Worm (Caenorhabditis elegans): ENCODE results near the gene pqn-48.

The pqn-48 gene

DNA sequence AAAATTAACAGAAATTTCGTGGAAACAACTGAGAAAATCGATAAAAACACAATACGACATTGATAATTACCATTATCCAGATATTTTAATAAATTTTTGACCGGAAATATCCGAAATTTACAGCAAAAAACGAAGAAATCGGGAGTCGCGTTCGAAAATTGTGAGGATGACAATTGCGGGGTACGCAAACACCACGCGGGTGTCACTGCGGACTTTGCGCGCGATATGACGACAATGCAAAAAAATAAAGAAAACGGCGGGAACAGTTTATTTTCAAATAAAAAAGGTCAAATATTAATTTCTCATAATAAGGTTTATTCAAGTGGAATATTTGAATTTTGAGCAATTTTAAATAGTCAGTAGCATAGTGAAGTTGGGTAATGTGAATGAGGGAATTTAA lies 5.7 kb downstream of the pqn-48 start, which contains the start of gene rpn-11 (continued):
- TF ChIP-seq vab-15 (tag; optimal IDR thresholded peaks at IDR 0.05) (peak; percentile 12), mdl-1 (tag; optimal IDR thresholded peaks at IDR 0.05) (peak; percentile 52 to 75), elt-3 (tag; optimal IDR thresholded peaks at IDR 0.05) (peak in 2 of 6 experiments; percentile 62 to 67), C16A3.4 (tag; optimal IDR thresholded peaks at IDR 0.05) (peak; percentile 66), fkh-8 (tag; optimal IDR thresholded peaks at IDR 0.05) (peak; percentile 84), mab-9 (GFP tag; IDR thresholded peaks at IDR 0.05) (peak; percentile 75), aha-1 (tag; optimal IDR thresholded peaks at IDR 0.05) (no peak), egl-13 (tag; optimal IDR thresholded peaks at IDR 0.05) (peak; percentile 89), mep-1 (tag; optimal IDR thresholded peaks at IDR 0.05) (peak; percentile 90), C04F5.9 (tag; optimal IDR thresholded peaks at IDR 0.05) (peak; percentile 77), dsc-1 (tag; optimal IDR thresholded peaks at IDR 0.05) (peak; percentile 88), xbp-1 (tag; optimal IDR thresholded peaks at IDR 0.05) (peak; percentile 88), lin-39 (tag; optimal IDR thresholded peaks at IDR 0.05) (peak; percentile 45), nhr-28 (tag; optimal IDR thresholded peaks at IDR 0.05) (no peak), tbx-2 (tag; optimal IDR thresholded peaks at IDR 0.05) (peak; percentile 91), unc-62 (GFP tag; optimal IDR thresholded peaks at IDR 0.05) (no peak), irx-1 (tag; optimal IDR thresholded peaks at IDR 0.05) (peak; percentile 75), hlh-17 (GFP tag; optimal IDR thresholded peaks at IDR 0.05; ENCODE audit: borderline replicate concordance) (no peak), hpl-2 (GFP tag; optimal IDR thresholded peaks at IDR 0.05) (peak; percentile 40), sup-37 (GFP tag; optimal IDR thresholded peaks at IDR 0.05) (peak; percentile 31), sptf-1 (tag; optimal IDR thresholded peaks at IDR 0.05) (no peak), grh-1 (GFP tag; IDR thresholded peaks at IDR 0.05) (peak; percentile 81), nhr-12 (tag; optimal IDR thresholded peaks at IDR 0.05) (no peak), aly-2 (tag; optimal IDR thresholded peaks at IDR 0.05) (peak; percentile 22), unc-130 (tag; optimal IDR thresholded peaks at IDR 0.05) (peak; percentile 28), nhr-20 (tag; optimal IDR thresholded peaks at IDR 0.05) (peak; percentile 88), lin-13 (GFP tag; optimal IDR thresholded peaks at IDR 0.05) (peak; percentile 65), unc-86 (tag; optimal IDR thresholded peaks at IDR 0.05) (peak; percentile 86), pqm-1 (tag; optimal IDR thresholded peaks at IDR 0.05) (no peak), alr-1 (tag; optimal IDR thresholded peaks at IDR 0.05; ENCODE audit: borderline replicate concordance) (no peak), ceh-90 (tag; optimal IDR thresholded peaks at IDR 0.05) (peak; percentile 8), nhr-84 (tag; optimal IDR thresholded peaks at IDR 0.05) (no peak), lin-14 (GFP tag; optimal IDR thresholded peaks at IDR 0.05) (peak; percentile 83), isw-1 (GFP tag; IDR thresholded peaks at IDR 0.05) (peak; percentile 89), efl-3 (GFP tag; optimal IDR thresholded peaks at IDR 0.05) (peak; percentile 39), ceh-82 (tag; optimal IDR thresholded peaks at IDR 0.05) (peak; percentile 79 to 92 (median 87)), blmp-1 (tag; optimal IDR thresholded peaks at IDR 0.05) (peak; percentile 50), tlp-1 (tag; optimal IDR thresholded peaks at IDR 0.05) (no peak), fkh-4 (tag; optimal IDR thresholded peaks at IDR 0.05; ENCODE audit: borderline replicate concordance) (peak; percentile 64), ces-1 (GFP tag; optimal IDR thresholded peaks at IDR 0.05) (no peak), nhr-47 (tag; optimal IDR thresholded peaks at IDR 0.05) (peak; percentile 94), nhr-71 (tag; optimal IDR thresholded peaks at IDR 0.05) (peak; percentile 94), fkh-10 (GFP tag; optimal IDR thresholded peaks at IDR 0.05) (peak; percentile 85), ceh-8 (GFP tag; optimal IDR thresholded peaks at IDR 0.05) (peak; percentile 82), unc-30 (tag; optimal IDR thresholded peaks at IDR 0.05) (peak; percentile 18), elt-2 (tag; optimal IDR thresholded peaks at IDR 0.05) (peak; percentile 80), efl-1 (optimal IDR thresholded peaks at IDR 0.05) (peak; percentile 98 to 99), efl-1 (GFP tag; optimal IDR thresholded peaks at IDR 0.05 in 1 of 2) (peak; percentile 97 to 100), nhr-90 (tag; optimal IDR thresholded peaks at IDR 0.05; ENCODE audit: poor library complexity) (peak; percentile 86), lsy-2 (tag; optimal IDR thresholded peaks at IDR 0.05) (peak; percentile 94 to 95), nhr-19 (GFP tag; conservative IDR thresholded peaks at IDR 0.05) (peak; percentile 88), sox-4 (tag; optimal IDR thresholded peaks at IDR 0.05) (peak; percentile 78), fos-1 (tag; optimal IDR thresholded peaks at IDR 0.05) (peak; percentile 27), ets-5 (GFP tag; IDR thresholded peaks at IDR 0.05) (no peak)
